Worm (Caenorhabditis elegans): Measurements from ENCODE around the gene tsp-20.

ce11 chrX:12003969-12004368 lies 29.9 kb downstream of the tsp-20 start:
- TF ChIP-seq eyg-1 (tag; optimal IDR thresholded peaks at IDR 0.05) (no peak), fkh-10 (GFP tag; optimal IDR thresholded peaks at IDR 0.05) (no peak), fkh-6 (tag; optimal IDR thresholded peaks at IDR 0.05) (no peak), nhr-11 (tag; optimal IDR thresholded peaks at IDR 0.05) (no peak), elt-2 (tag; optimal IDR thresholded peaks at IDR 0.05) (no peak), ceh-19 (GFP tag; optimal IDR thresholded peaks at IDR 0.05) (no peak), tbx-2 (tag; optimal IDR thresholded peaks at IDR 0.05) (no peak), unc-3 (GFP tag; conservative IDR thresholded peaks at IDR 0.05) (no peak), unc-3 (tag; optimal IDR thresholded peaks at IDR 0.05) (no peak), ceh-45 (GFP tag; IDR thresholded peaks at IDR 0.05) (no peak), ahr-1 (tag; optimal IDR thresholded peaks at IDR 0.05) (no peak), pqm-1 (tag; optimal IDR thresholded peaks at IDR 0.05) (no peak), elt-4 (tag; optimal IDR thresholded peaks at IDR 0.05) (no peak), pros-1 (tag; optimal IDR thresholded peaks at IDR 0.05) (no peak)
